Worm (Caenorhabditis elegans): Measurements from ENCODE around the gene T01C4.8.

DNA sequence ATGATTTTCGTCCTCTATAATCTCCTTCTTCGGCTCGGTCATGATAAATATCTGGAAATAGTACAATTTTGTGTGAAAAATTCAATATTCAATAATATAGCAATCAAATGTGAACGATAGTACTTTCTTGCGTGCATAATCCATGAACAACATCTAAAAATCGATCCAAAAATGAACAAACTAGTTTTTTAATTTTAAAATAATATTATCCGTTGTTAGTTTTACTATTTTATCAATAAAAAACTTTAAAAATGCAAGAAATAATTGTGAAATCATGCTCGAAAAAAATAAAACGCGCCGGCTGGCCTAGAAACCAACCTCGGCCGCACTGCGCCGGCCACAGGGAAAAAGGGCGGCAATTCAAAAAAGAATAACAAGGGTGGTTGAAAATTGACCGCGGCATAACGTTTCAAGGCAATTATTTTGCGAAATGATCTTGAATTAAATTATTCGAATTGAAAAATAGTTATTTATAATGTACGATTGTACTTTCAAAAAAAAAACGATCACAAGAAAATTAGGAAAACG lies 44.7 kb downstream of the T01C4.8 start, which contains the start of gene mys-1:
- TF ChIP-seq unc-120 (tag; optimal IDR thresholded peaks at IDR 0.05; ENCODE audit: poor library complexity, severe bottlenecking) (no peak), mep-1 (tag; optimal IDR thresholded peaks at IDR 0.05) (no peak), ceh-43 (GFP tag; optimal IDR thresholded peaks at IDR 0.05) (no peak), blmp-1 (tag; optimal IDR thresholded peaks at IDR 0.05) (no peak), unc-62 (GFP tag; optimal IDR thresholded peaks at IDR 0.05) (no peak), cnd-1 (tag; optimal IDR thresholded peaks at IDR 0.05) (no peak), ham-2 (GFP tag; optimal IDR thresholded peaks at IDR 0.05) (no peak), tbx-8 (GFP tag; optimal IDR thresholded peaks at IDR 0.05) (no peak), unc-39 (tag; optimal IDR thresholded peaks at IDR 0.05) (no peak)
